Fruit fly (Drosophila melanogaster): ENCODE measurements around the gene Pc.

DNA sequence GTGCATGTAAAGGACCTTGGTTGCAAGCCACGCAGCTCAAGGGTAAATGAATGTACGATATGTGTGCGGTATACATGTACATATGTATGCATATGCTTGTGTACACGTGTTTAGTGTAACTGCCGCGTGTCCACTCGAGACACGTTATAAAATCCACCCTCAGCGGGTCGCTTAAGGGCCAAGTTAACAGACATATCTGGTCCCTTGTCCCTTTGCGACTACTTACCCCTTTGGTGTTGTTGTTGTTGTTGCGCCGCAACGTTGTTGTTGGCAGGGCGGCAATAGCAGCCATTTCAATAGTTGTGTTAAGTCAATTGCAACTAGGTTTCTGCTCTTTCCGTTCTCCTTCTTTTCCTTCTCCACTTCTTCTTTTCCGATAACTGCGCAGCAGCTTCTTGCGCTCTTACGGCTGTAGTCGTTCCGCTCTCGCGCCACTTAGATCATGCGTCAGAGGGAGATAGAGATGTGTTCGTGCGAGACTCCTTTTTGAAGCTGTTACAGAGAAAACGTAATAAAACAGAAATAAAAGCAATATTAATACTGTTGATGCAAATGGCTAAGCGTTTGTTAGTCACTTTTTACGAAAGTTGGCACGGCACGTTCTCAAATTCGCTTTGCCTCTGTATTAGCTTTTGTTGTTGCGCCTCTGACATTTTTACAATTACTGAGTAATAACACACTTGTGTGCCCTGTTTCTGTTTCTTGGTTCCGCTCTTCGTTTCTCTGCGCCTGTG is 28.8 kb upstream of the Pc start:
- TF ChIP-seq eg (GFP tag; IDR thresholded peaks at IDR 0.05) (no peak), Eip78C (GFP tag) (no peak)
